Worm (Caenorhabditis elegans): ENCODE data around the gene F52E10.2.

Gene F52E10.2

ce11 chrX:16289635-16290034 lies 6.6 kb upstream of the F52E10.2 start:
- TF ChIP-seq unc-62 (GFP tag; optimal IDR thresholded peaks at IDR 0.05): no peak

- no peak for TF ChIP-seq unc-62 (GFP tag; optimal IDR thresholded peaks at IDR 0.05)
Observed at ce11 chrX:16285151-16285550, 2.1 kb upstream of the F52E10.2 start.

DNA sequence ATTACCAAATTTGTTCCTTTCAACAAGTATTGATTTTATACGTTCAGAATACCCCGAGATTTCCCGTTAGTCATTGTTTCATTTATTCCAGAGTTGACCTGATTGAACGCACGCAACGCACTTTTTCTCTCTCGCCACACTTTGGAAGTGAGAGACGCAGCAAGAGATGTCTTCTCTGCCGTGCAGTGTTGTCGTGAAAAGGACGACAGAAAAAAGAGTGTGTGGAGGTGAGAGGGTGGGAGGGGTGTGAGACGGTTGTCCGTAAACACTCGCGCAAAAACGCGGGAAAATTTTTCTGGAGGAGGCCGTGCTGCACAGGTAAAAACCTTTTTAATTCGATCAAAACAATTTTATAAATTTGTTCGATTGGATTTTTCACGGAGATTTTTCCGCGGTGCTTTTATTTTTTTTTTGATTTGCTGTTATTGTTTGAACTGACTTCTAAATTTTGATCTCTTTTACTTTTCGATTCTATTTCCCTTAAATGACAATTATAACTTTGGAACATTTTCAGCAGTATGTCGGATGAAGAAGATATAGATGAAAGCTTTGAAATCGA lies 7.7 kb downstream of the F52E10.2 start, which contains the start of gene sdc-1:
Gene sdc-1, plus strand, starts transcription at position 509 of the 559 bp plus-strand sequence.
- TF ChIP-seq unc-62 (GFP tag; optimal IDR thresholded peaks at IDR 0.05): no peak

- no peak for TF ChIP-seq unc-62 (GFP tag; optimal IDR thresholded peaks at IDR 0.05)
Observed at ce11 chrX:16271147-16271546, 11.9 kb downstream of the F52E10.2 start.

ce11 chrX:16269969-16270368 lies 13.0 kb downstream of the F52E10.2 start, which contains the start of gene ifa-3:
Gene ifa-3 (minus strand): TSS chrX:16270069.
- no peak for TF ChIP-seq unc-62 (GFP tag; optimal IDR thresholded peaks at IDR 0.05)

DNA sequence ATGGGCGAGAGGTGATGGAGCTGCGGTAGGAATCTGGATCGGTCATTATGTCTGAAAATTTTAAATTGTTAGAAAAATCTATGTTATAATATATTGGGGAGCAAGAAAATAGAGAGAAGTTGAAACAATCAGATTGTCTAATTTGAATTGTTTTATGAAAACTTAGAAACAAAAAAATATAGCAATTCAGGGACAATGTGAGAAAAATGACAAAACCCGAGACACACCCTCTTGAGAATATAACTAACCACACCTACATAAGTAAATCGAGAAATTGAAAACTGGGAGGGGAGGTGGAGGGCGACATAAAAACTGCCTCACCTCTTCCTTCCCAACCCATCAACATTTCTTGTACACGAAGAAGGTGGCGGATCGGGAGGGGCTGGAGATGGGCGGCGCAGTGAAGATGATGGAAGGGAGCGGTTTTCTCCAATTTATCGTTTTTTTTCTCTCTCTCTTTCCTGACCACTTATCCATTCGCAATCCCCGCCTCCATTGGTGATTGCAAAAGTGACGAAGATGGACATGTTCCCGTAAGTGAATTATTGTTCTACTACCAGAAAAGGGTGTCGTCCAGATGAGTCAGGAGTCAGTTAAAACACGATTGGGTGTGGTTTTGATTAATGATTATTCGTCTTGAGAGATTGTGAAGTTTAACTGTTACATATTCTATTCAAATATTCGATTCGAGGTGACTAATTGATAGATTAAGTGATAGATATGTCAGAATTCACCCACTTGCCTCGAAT lies 17.2 kb downstream of the F52E10.2 start, which contains the start of gene mua-6:
Gene mua-6, minus strand, starts transcription at position 51 of the 749 bp plus-strand sequence.
- TF ChIP-seq unc-62 (GFP tag; optimal IDR thresholded peaks at IDR 0.05): no peak

- no peak for TF ChIP-seq unc-62 (GFP tag; optimal IDR thresholded peaks at IDR 0.05)
Observed at ce11 chrX:16263287-16263686, 19.7 kb downstream of the F52E10.2 start.

ce11 chrX:16261993-16262392 lies 21.0 kb downstream of the F52E10.2 start, which contains the start of gene sgk-1:
Gene sgk-1 (minus strand): TSS chrX:16262122.
- TF ChIP-seq unc-62 (GFP tag; optimal IDR thresholded peaks at IDR 0.05): no peak

- no peak for TF ChIP-seq unc-62 (GFP tag; optimal IDR thresholded peaks at IDR 0.05)
Observed at ce11 chrX:16260077-16260476, 22.9 kb downstream of the F52E10.2 start.

ce11 chrX:16258503-16258902 lies 24.5 kb downstream of the F52E10.2 start:
- TF ChIP-seq unc-62 (GFP tag; optimal IDR thresholded peaks at IDR 0.05): no peak

DNA sequence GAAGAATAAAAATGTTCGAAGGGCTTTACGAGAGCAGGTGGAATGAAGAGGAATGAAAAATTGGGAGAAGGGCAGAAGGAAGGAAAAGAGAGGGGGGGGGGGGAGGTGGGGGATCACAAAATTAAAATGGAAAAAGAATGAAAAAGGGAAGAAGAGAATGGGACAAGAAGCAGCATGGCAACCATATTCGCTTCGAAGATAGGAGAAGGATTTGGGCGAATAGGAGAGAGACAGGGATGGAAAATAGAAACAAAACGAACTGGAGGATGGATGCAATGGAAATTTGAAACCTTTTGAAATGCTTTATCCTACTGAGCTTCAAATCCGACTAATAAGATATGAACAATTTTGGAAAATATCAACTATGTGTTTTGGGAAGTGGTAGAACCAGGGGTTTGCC lies 32.3 kb downstream of the F52E10.2 start, which contains the start of gene W10G6.6:
Gene W10G6.6, minus strand, starts transcription at position 101 of the 400 bp plus-strand sequence.
- no peak for TF ChIP-seq unc-62 (GFP tag; optimal IDR thresholded peaks at IDR 0.05)

DNA sequence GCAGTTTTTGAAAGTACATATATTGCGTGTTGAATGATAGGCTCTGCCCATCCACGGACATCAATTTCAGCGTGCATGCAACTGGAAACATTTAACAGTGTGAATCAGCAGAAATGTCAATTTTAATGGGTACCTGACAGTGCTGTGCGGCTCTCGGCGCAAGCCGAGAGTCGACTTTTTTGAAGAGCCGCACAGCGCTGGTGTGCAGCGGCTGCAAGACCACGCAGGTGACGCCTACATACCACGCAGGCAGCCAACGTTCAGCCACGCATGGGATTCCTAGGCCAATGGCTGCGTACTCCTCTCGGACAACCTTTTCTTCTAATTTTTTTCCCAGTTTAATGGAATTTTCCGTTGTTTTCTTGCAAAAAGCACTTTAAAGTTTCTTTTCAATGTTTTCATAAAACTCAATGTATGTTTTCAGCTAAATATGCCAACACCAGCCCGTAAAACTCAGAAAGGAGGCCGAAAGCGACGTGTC lies 38.2 kb downstream of the F52E10.2 start, which contains the start of gene W10G6.1:
Gene W10G6.1, plus strand, starts transcription at position 431 of the 481 bp plus-strand sequence.
- TF ChIP-seq unc-62 (GFP tag; optimal IDR thresholded peaks at IDR 0.05): no peak

DNA sequence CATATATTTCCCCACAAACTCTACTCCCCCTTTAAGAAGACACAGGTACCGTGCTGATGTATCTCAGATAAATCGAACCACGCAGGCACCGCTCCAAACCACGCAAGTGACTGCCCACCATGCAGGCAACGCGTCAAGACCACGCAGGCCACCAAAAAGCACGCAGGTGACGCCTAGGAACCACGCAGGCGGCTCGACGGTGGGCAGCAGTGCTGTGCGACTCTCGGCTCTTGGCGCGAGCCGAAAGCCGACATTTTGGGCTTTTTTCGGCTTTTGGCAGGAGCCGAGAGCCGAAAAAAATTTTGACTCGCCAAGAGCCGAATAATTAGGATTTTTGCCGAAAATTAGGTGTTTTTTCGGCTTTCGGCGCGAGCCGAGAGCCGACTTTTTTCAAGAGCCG lies 39.9 kb downstream of the F52E10.2 start:
- no peak for TF ChIP-seq unc-62 (GFP tag; optimal IDR thresholded peaks at IDR 0.05)

DNA sequence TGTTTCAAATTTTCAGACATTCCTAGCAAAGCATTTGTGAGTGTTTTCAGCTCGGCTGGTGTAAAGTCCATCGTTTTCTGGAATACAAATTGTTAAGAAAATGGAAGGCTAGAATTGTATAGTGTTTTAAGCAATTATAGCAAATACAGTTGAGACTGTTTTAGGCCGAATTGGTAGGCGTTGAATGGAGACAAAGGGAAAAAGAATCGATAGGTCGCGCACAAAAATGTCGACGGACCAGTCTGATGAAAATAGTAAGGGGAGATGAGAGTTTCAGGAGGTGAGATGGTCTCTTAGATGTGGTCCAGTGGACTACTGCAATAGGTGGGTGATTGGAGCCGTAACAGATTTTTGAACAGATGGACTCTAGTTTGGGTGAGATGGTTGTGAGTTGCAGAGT lies 42.4 kb downstream of the F52E10.2 start:
- no peak for TF ChIP-seq unc-62 (GFP tag; optimal IDR thresholded peaks at IDR 0.05)
